Fruit fly (Drosophila melanogaster): ENCODE results near the gene Cad87A.
A peak's percentile ranks its signal among the peaks of the same experiment; 100 is the strongest.

Cad87A gene

DNA sequence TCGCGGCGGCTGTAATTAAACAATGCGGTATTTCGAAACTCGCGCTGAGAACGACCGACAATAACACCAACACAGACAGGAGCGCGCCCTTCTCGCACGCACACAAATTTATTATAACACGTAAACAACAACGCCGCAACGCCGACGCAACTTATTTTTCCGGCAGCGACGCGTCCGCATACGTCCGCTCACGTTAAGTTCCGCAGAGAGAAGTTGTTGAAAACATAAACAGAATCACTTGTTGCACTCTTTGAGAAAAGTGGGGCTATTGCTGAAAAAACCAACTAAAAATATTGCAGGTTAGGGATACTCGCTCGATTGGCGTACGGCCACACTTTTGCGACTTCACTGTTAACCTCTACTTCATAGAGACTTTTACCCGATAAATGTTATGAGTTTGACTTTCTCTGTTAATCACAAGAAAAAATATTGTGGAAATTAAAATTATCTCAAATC is at the start of gene Cad87A (continued):
- TF ChIP-seq CG8290 (GFP tag; optimal IDR thresholded peaks at IDR 0.05) (no peak), CG8290 (tag; optimal IDR thresholded peaks at IDR 0.05) (peak in 1 of 2 experiments; percentile 65), CG32772 (GFP tag; IDR thresholded peaks at IDR 0.05) (no peak), Camta (GFP tag; optimal IDR thresholded peaks at IDR 0.05) (peak; percentile 7), Scr (GFP tag; IDR thresholded peaks at IDR 0.05; ENCODE audit: partially characterized antibody) (no peak), CG31441 (GFP tag; IDR thresholded peaks at IDR 0.05) (no peak), Nf-YB (GFP tag; optimal IDR thresholded peaks at IDR 0.05) (no peak), CG3407 (GFP tag; optimal IDR thresholded peaks at IDR 0.05) (peak; percentile 14), CG4282 (GFP tag; optimal IDR thresholded peaks at IDR 0.05) (no peak), CG12219 (GFP tag; optimal IDR thresholded peaks at IDR 0.05) (peak; percentile 9), CG8478 (optimal IDR thresholded peaks at IDR 0.05) (no peak), Aef1 (GFP tag; IDR thresholded peaks at IDR 0.05) (no peak), CG31365 (tag; optimal IDR thresholded peaks at IDR 0.05) (peak; percentile 51), sqz (GFP tag; optimal IDR thresholded peaks at IDR 0.05) (peak; percentile 2), Rx (GFP tag; IDR thresholded peaks at IDR 0.05) (no peak), vnd (GFP tag; IDR thresholded peaks at IDR 0.05; ENCODE audit: partially characterized antibody) (no peak), zen (tag; optimal IDR thresholded peaks at IDR 0.05) (peak; percentile 62), CG16815 (GFP tag; optimal IDR thresholded peaks at IDR 0.05) (no peak), CG18262 (tag; optimal IDR thresholded peaks at IDR 0.05) (peak; percentile 20), sug (tag; optimal IDR thresholded peaks at IDR 0.05) (peak; percentile 20), CG18599 (GFP tag; optimal IDR thresholded peaks at IDR 0.05) (peak; percentile 47), Asciz (GFP tag; optimal IDR thresholded peaks at IDR 0.05) (no peak), twi (tag; optimal IDR thresholded peaks at IDR 0.05) (no peak), fd64A (GFP tag; optimal IDR thresholded peaks at IDR 0.05) (peak; percentile 61), CrebB (tag; optimal IDR thresholded peaks at IDR 0.05) (peak; percentile 67), bowl (GFP tag; IDR thresholded peaks at IDR 0.05) (no peak), CG12071 (GFP tag; optimal IDR thresholded peaks at IDR 0.05) (peak; percentile 45), insv (GFP tag; optimal IDR thresholded peaks at IDR 0.05) (peak in 1 of 2 experiments; percentile 9), sim (GFP tag; IDR thresholded peaks at IDR 0.05) (no peak), CG2199 (GFP tag; IDR thresholded peaks at IDR 0.05) (no peak), repo (GFP tag; optimal IDR thresholded peaks at IDR 0.05) (peak; percentile 58), MTF-1 (GFP tag; optimal IDR thresholded peaks at IDR 0.05; ENCODE audit: borderline replicate concordance) (peak; percentile 58), HHEX (GFP tag; optimal IDR thresholded peaks at IDR 0.05) (peak; percentile 13), onecut (GFP tag; IDR thresholded peaks at IDR 0.05) (peak; percentile 54), Jarid2 (GFP tag; optimal IDR thresholded peaks at IDR 0.05) (peak; percentile 96), Opbp (GFP tag; IDR thresholded peaks at IDR 0.05; ENCODE audit: partially characterized antibody) (no peak), HmgD (GFP tag; optimal IDR thresholded peaks at IDR 0.05) (peak; percentile 38), nom (GFP tag; optimal IDR thresholded peaks at IDR 0.05) (peak; percentile 77), Fer3 (tag; optimal IDR thresholded peaks at IDR 0.05) (peak; percentile 13), ems (GFP tag; optimal IDR thresholded peaks at IDR 0.05) (peak; percentile 34), al (GFP tag; IDR thresholded peaks at IDR 0.05) (no peak), CG4707 (GFP tag; optimal IDR thresholded peaks at IDR 0.05) (peak; percentile 36), lab (GFP tag; optimal IDR thresholded peaks at IDR 0.05) (peak; percentile 51), ttk (GFP tag; IDR thresholded peaks at IDR 0.05) (no peak), trem (tag; optimal IDR thresholded peaks at IDR 0.05) (peak; percentile 36), p53 (GFP tag; optimal IDR thresholded peaks at IDR 0.05) (peak; percentile 57), CG1603 (tag; optimal IDR thresholded peaks at IDR 0.05) (peak; percentile 49), caup (GFP tag; optimal IDR thresholded peaks at IDR 0.05; ENCODE audit: severe bottlenecking) (peak; percentile 69), Gsc (GFP tag; IDR thresholded peaks at IDR 0.05) (no peak), Ptx1 (GFP tag; IDR thresholded peaks at IDR 0.05) (no peak), CG17568 (GFP tag; optimal IDR thresholded peaks at IDR 0.05) (peak; percentile 16)

Measured in whole organism, embryonic.